Worm (Caenorhabditis elegans) whole organism, young adult: ENCODE data around the gene pdcd-2.
A peak's percentile ranks its signal among the peaks of the same experiment; 100 is the strongest.

Experiments used
- B0035.1 ChIP-seq: sonication (generic microtip); optimal IDR thresholded peaks from 2 replicates; lab custom pipeline; 2016; ENCODE audit warnings: missing genetic modification characterization, mild to moderate bottlenecking, missing compliant biosample characterization, missing genotype, missing genetic modification reagents
- B0261.1 ChIP-seq: sonication (generic microtip); optimal IDR thresholded peaks from 2 replicates; lab custom pipeline; 2016; ENCODE audit warnings: mild to moderate bottlenecking, missing genetic modification characterization, moderate library complexity, missing compliant biosample characterization
- C17E4.6 ChIP-seq: fragments of 200-800 bp; sonication (Bioruptor generic); IDR thresholded peaks from 2 replicates; pipeline ENCODE4 v1.3.6; 2022; ENCODE audit warnings: missing genetic modification reagents, missing genetic modification characterization, missing compliant biosample characterization
- F33H1.4 ChIP-seq: fragments of 200-800 bp; sonication (Bioruptor generic); IDR thresholded peaks from 2 replicates; pipeline ENCODE4 v1.3.6; 2022; ENCODE audit warnings: missing genetic modification reagents, missing genetic modification characterization, missing compliant biosample characterization
- F49E8.2 ChIP-seq: sonication (generic microtip); optimal IDR thresholded peaks from 3 replicates; lab custom pipeline; 2017; ENCODE audit warnings: missing genetic modification characterization, mild to moderate bottlenecking, missing compliant biosample characterization, antibody characterized with exemption, moderate library complexity; ENCODE audit not compliant: insufficient read depth
- F52B5.7 ChIP-seq: sonication (generic microtip); optimal IDR thresholded peaks from 2 replicates; lab custom pipeline; 2016; ENCODE audit warnings: mild to moderate bottlenecking, missing genetic modification characterization, missing compliant biosample characterization
- F55B11.4 ChIP-seq: sonication (generic microtip); optimal IDR thresholded peaks from 2 replicates; lab custom pipeline; 2016; ENCODE audit warnings: missing compliant biosample characterization, missing genetic modification characterization, borderline replicate concordance; ENCODE audit not compliant: insufficient read depth
- K11D2.4 ChIP-seq: fragments of 200-800 bp; sonication (Bioruptor generic); IDR thresholded peaks from 2 replicates; pipeline ENCODE4 v1.3.6; 2022; ENCODE audit warnings: missing genetic modification reagents, missing genetic modification characterization, missing compliant biosample characterization
- Y53F4B.3 ChIP-seq: fragments of 200-800 bp; sonication (Bioruptor generic); IDR thresholded peaks from 2 replicates; pipeline ENCODE4 v1.3.6; 2022; ENCODE audit warnings: missing genetic modification reagents, missing genetic modification characterization, missing compliant biosample characterization
- Y95B8A.8 ChIP-seq: fragments of 200-800 bp; sonication (Bioruptor generic); IDR thresholded peaks from 2 replicates; pipeline ENCODE4 v1.3.6; 2022; ENCODE audit warnings: missing genetic modification reagents, missing genetic modification characterization, missing compliant biosample characterization
- ZK185.1 ChIP-seq: sonication (generic microtip); optimal IDR thresholded peaks from 2 replicates; lab custom pipeline; 2016; ENCODE audit warnings: mild to moderate bottlenecking, missing genetic modification characterization, missing compliant biosample characterization; ENCODE audit not compliant: poor library complexity, severe bottlenecking
- aptf-2 ChIP-seq: fragments of 200-800 bp; sonication (Bioruptor generic); conservative IDR thresholded peaks from 2 replicates; pipeline ENCODE4 v1.3.6; 2022; ENCODE audit warnings: missing genetic modification reagents, missing genetic modification characterization, missing compliant biosample characterization
- aptf-3 ChIP-seq: fragments of 200-800 bp; sonication (Bioruptor generic); IDR thresholded peaks from 2 replicates; pipeline ENCODE4 v1.3.6; 2022; ENCODE audit warnings: missing genetic modification characterization, missing compliant biosample characterization
- athp-1 ChIP-seq: sonication (generic microtip); optimal IDR thresholded peaks from 2 replicates; lab custom pipeline; 2017; ENCODE audit warnings: mild to moderate bottlenecking, missing genetic modification characterization, missing compliant biosample characterization
- bed-2 ChIP-seq: fragments of 200-800 bp; sonication (Bioruptor generic); IDR thresholded peaks from 2 replicates; pipeline ENCODE4 v1.3.6; 2022; ENCODE audit warnings: missing genetic modification reagents, missing genetic modification characterization, missing compliant biosample characterization
- ceh-100 ChIP-seq: fragments of 200-800 bp; sonication (Bioruptor generic); IDR thresholded peaks from 2 replicates; pipeline ENCODE4 v1.3.6; 2022; ENCODE audit warnings: missing genetic modification reagents, missing genetic modification characterization, missing compliant biosample characterization
- ceh-27 ChIP-seq: fragments of 200-800 bp; sonication (Bioruptor generic); optimal IDR thresholded peaks from 2 replicates; lab custom pipeline; 2018; ENCODE audit warnings: mild to moderate bottlenecking, missing genetic modification characterization, moderate library complexity, missing compliant biosample characterization
- ceh-40 ChIP-seq: fragments of 200-800 bp; sonication (Bioruptor generic); IDR thresholded peaks from 2 replicates; pipeline ENCODE4 v1.3.6; 2022; ENCODE audit warnings: missing genetic modification characterization, missing compliant biosample characterization
- ceh-58 ChIP-seq: fragments of 200-800 bp; sonication (Bioruptor generic); IDR thresholded peaks from 2 replicates; pipeline ENCODE4 v1.3.6; 2022; ENCODE audit warnings: missing genetic modification characterization, missing compliant biosample characterization
- ceh-79 ChIP-seq: sonication (generic microtip); optimal IDR thresholded peaks from 2 replicates; lab custom pipeline; 2017; ENCODE audit warnings: mild to moderate bottlenecking, missing genetic modification characterization, missing compliant biosample characterization
- ceh-91 ChIP-seq: fragments of 200-800 bp; sonication (Bioruptor generic); IDR thresholded peaks from 2 replicates; pipeline ENCODE4 v1.3.6; 2022; ENCODE audit warnings: missing genetic modification reagents, missing genetic modification characterization, missing compliant biosample characterization
- chd-7 ChIP-seq: sonication (generic microtip); optimal IDR thresholded peaks from 2 replicates; lab custom pipeline; 2016; ENCODE audit warnings: mild to moderate bottlenecking, missing genetic modification characterization, moderate library complexity, missing compliant biosample characterization
- egl-18 ChIP-seq: fragments of 200-800 bp; sonication (Bioruptor generic); IDR thresholded peaks from 2 replicates; pipeline ENCODE4 v1.3.6; 2022; ENCODE audit warnings: missing genetic modification reagents, missing genetic modification characterization, missing compliant biosample characterization
- ekl-4 ChIP-seq: fragments of 200-800 bp; sonication (Bioruptor generic); IDR thresholded peaks from 2 replicates; pipeline ENCODE4 v1.3.6; 2022; ENCODE audit warnings: missing genetic modification reagents, missing genetic modification characterization, missing compliant biosample characterization
- fkh-3 ChIP-seq: sonication (generic microtip); optimal IDR thresholded peaks from 2 replicates; lab custom pipeline; 2016; ENCODE audit warnings: mild to moderate bottlenecking, missing genetic modification characterization, missing compliant biosample characterization
- gei-17 ChIP-seq: fragments of 200-800 bp; sonication (Bioruptor generic); optimal IDR thresholded peaks from 2 replicates; lab custom pipeline; 2018; ENCODE audit warnings: mild to moderate bottlenecking, missing genetic modification characterization, missing compliant biosample characterization
- him-1 ChIP-seq: sonication (generic microtip); optimal IDR thresholded peaks from 2 replicates; lab custom pipeline; 2016; ENCODE audit warnings: missing genotype, missing genetic modification reagents, missing genetic modification characterization, missing compliant biosample characterization
- hmg-1.2 ChIP-seq: fragments of 200-800 bp; sonication (Bioruptor generic); IDR thresholded peaks from 2 replicates; pipeline ENCODE4 v1.3.6; 2022; ENCODE audit warnings: missing genetic modification reagents, missing genetic modification characterization, missing compliant biosample characterization
- hmg-20 ChIP-seq: fragments of 200-800 bp; sonication (Bioruptor generic); IDR thresholded peaks from 2 replicates; pipeline ENCODE4 v1.3.6; 2022; ENCODE audit warnings: missing genetic modification reagents, missing genetic modification characterization, missing compliant biosample characterization
- hrde-1 ChIP-seq: sonication (generic microtip); optimal IDR thresholded peaks from 2 replicates; lab custom pipeline; 2016; ENCODE audit warnings: missing genetic modification characterization, mild to moderate bottlenecking, missing compliant biosample characterization, moderate library complexity, missing genotype, missing genetic modification reagents, borderline replicate concordance
- lin-26 ChIP-seq: fragments of 200-800 bp; sonication (Bioruptor generic); IDR thresholded peaks from 2 replicates; pipeline ENCODE4 v1.3.6; 2022; ENCODE audit warnings: missing genetic modification reagents, missing genetic modification characterization, missing compliant biosample characterization
- lin-35 ChIP-seq, 3 experiments: fragments of 150-350 bp in 2 of 3; sonication (generic microtip) in 1 of 3; optimal IDR thresholded peaks; 2 replicates each; lab custom pipeline; 2014 to 2018; ENCODE audit warnings: missing biosample characterization in 3 of 3, missing genetic modification characterization in 3 of 3, missing genetic modification reagents in 3 of 3
- lin-54 ChIP-seq: fragments of 200-800 bp; sonication (Bioruptor generic); optimal IDR thresholded peaks from 2 replicates; lab custom pipeline; 2018; ENCODE audit warnings: mild to moderate bottlenecking, missing genetic modification characterization, missing compliant biosample characterization
- lir-1 ChIP-seq: fragments of 200-800 bp; sonication (Bioruptor generic); conservative IDR thresholded peaks from 2 replicates; pipeline ENCODE4 v1.3.6; 2022; ENCODE audit warnings: missing genetic modification reagents, missing genetic modification characterization, missing compliant biosample characterization
- madf-6 ChIP-seq: fragments of 200-800 bp; sonication (Bioruptor generic); IDR thresholded peaks from 2 replicates; pipeline ENCODE4 v1.3.6; 2022; ENCODE audit warnings: missing genetic modification reagents, missing genetic modification characterization, missing compliant biosample characterization
- mes-4 ChIP-seq: sonication (generic microtip); optimal IDR thresholded peaks from 2 replicates; lab custom pipeline; 2016; ENCODE audit warnings: missing genotype, missing genetic modification characterization, missing compliant biosample characterization
- mxl-1 ChIP-seq: sonication (generic microtip); optimal IDR thresholded peaks from 2 replicates; lab custom pipeline; 2016; ENCODE audit warnings: missing genetic modification characterization, missing compliant biosample characterization
- nfyb-1 ChIP-seq: fragments of 200-800 bp; sonication (Bioruptor generic); IDR thresholded peaks from 2 replicates; pipeline ENCODE4 v1.3.6; 2022; ENCODE audit warnings: missing genetic modification reagents, missing genetic modification characterization, missing compliant biosample characterization
- nhr-120 ChIP-seq: fragments of 200-800 bp; sonication (Bioruptor generic); IDR thresholded peaks from 2 replicates; pipeline ENCODE4 v1.3.6; 2022; ENCODE audit warnings: missing genetic modification characterization, missing compliant biosample characterization
- nhr-179 ChIP-seq: sonication (generic microtip); optimal IDR thresholded peaks from 2 replicates; lab custom pipeline; 2016; ENCODE audit warnings: mild to moderate bottlenecking, missing genetic modification characterization, missing compliant biosample characterization
- nhr-80 ChIP-seq: sonication (generic microtip); optimal IDR thresholded peaks from 2 replicates; lab custom pipeline; 2016; ENCODE audit warnings: missing genetic modification characterization, missing compliant biosample characterization
- sdz-38 ChIP-seq: sonication (generic microtip); optimal IDR thresholded peaks from 2 replicates; lab custom pipeline; 2016; ENCODE audit warnings: missing genotype, missing genetic modification characterization, missing compliant biosample characterization
- somi-1 ChIP-seq: fragments of 200-800 bp; sonication (Bioruptor generic); optimal IDR thresholded peaks from 2 replicates; lab custom pipeline; 2018; ENCODE audit warnings: mild to moderate bottlenecking, missing genetic modification characterization, missing compliant biosample characterization
- sptf-2 ChIP-seq: fragments of 200-800 bp; sonication (Bioruptor generic); optimal IDR thresholded peaks from 2 replicates; lab custom pipeline; 2018; ENCODE audit warnings: mild to moderate bottlenecking, missing genetic modification characterization, missing compliant biosample characterization
- tbp1 ChIP-seq: fragments of 200-800 bp; sonication (Bioruptor generic); optimal IDR thresholded peaks from 2 replicates; lab custom pipeline; 2018; ENCODE audit warnings: mild to moderate bottlenecking, missing genetic modification characterization, missing compliant biosample characterization
- tbx-9 ChIP-seq: sonication (generic microtip); optimal IDR thresholded peaks from 2 replicates; lab custom pipeline; 2016; ENCODE audit warnings: borderline replicate concordance, missing genetic modification characterization, inconsistent platforms, missing compliant biosample characterization
- xnd-1 ChIP-seq: sonication (generic microtip); optimal IDR thresholded peaks from 2 replicates; lab custom pipeline; 2016; ENCODE audit warnings: missing genotype, missing genetic modification reagents, missing genetic modification characterization, missing compliant biosample characterization
- ztf-18 ChIP-seq: sonication (generic microtip); optimal IDR thresholded peaks from 2 replicates; lab custom pipeline; 2016; ENCODE audit warnings: missing genotype, mild to moderate bottlenecking, missing genetic modification characterization, missing compliant biosample characterization
- ztf-25 ChIP-seq: fragments of 200-800 bp; sonication (Bioruptor generic); IDR thresholded peaks from 2 replicates; pipeline ENCODE4 v1.3.6; 2022; ENCODE audit warnings: missing genetic modification reagents, missing genetic modification characterization, missing compliant biosample characterization
- ztf-6 ChIP-seq: fragments of 200-800 bp; sonication (Bioruptor generic); IDR thresholded peaks from 2 replicates; pipeline ENCODE4 v1.3.6; 2022; ENCODE audit warnings: missing genetic modification reagents, missing genetic modification characterization, missing compliant biosample characterization

The pdcd-2 gene

DNA sequence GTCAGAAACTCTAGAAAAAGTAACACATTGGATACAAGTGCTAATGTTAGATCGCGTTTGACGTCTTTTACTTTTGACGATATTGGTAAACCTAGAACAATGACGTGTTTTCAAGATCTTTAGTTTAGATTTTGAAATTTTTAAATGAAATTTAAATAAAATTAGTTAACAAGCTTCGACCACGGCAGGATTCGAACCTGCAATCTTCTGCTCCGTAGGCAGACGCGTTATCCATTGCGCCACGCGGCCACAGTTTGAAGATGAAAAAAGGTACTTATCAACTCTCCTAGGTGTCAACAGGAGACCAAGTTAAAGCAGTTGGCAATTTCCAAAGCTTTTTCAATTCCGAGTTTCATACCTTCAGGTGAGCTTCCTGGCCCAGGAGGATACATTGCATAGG is 31.5 kb upstream of the pdcd-2 start:
- TF ChIP-seq bed-2 (GFP tag; lab: Robert Waterston, UW) (no peak), Y95B8A.8 (GFP tag; lab: Robert Waterston, UW) (no peak), egl-18 (no peak), Y53F4B.3 (GFP tag; lab: Robert Waterston, UW) (0 out of 2 replicates have a peak, but pooled peaks have one; percentile 12), hrde-1 (no peak), ztf-25 (GFP tag; lab: Robert Waterston, UW) (0 out of 2 replicates have a peak, but pooled peaks have one; percentile 47), hmg-20 (GFP tag; lab: Robert Waterston, UW) (no peak), ztf-6 (no peak), ceh-91 (no peak), madf-6 (peak; percentile 69), fkh-3 (no peak), F49E8.2 (tag; lab: Kevin White, UChicago) (peak; percentile 62), hmg-1.2 (GFP tag; lab: Robert Waterston, UW) (peak; percentile 48; the same call in 1 of the 2 replicates), ceh-58 (GFP tag; lab: Robert Waterston, UW) (no peak), F33H1.4 (GFP tag; lab: Robert Waterston, UW) (peak; percentile 27; the same call in 1 of the 2 replicates), B0261.1 (tag; lab: Kevin White, UChicago) (peak; percentile 71), lin-54 (GFP tag; lab: Kevin White, UChicago) (peak; percentile 41), tbp1 (GFP tag; lab: Kevin White, UChicago) (peak; percentile 93), ceh-100 (GFP tag; lab: Robert Waterston, UW) (no peak), ekl-4 (GFP tag; lab: Robert Waterston, UW) (no peak), gei-17 (GFP tag; lab: Kevin White, UChicago) (no peak), lin-35 (GFP tag; optimal IDR thresholded peaks at IDR 0.05; lab: Kevin White, UChicago) (no peak), sdz-38 (tag; lab: Kevin White, UChicago) (no peak), tbx-9 (tag; lab: Kevin White, UChicago) (no peak), ceh-79 (no peak), ceh-27 (GFP tag; lab: Kevin White, UChicago) (no peak), ceh-40 (no peak), nhr-179 (tag; lab: Kevin White, UChicago) (no peak), aptf-2 (GFP tag; lab: Robert Waterston, UW) (no peak), nfyb-1 (no peak), nhr-80 (peak; percentile 40), ZK185.1 (tag; lab: Kevin White, UChicago) (no peak), somi-1 (GFP tag; lab: Kevin White, UChicago) (no peak), chd-7 (no peak), mxl-1 (tag; lab: Kevin White, UChicago) (no peak), lin-26 (GFP tag; lab: Robert Waterston, UW) (peak; percentile 71; the same call in 1 of the 2 replicates), aptf-3 (GFP tag; lab: Robert Waterston, UW) (no peak), F52B5.7 (no peak), K11D2.4 (GFP tag; lab: Robert Waterston, UW) (no peak), sptf-2 (no peak), C17E4.6 (GFP tag; lab: Robert Waterston, UW) (no peak), ztf-18 (tag; lab: Kevin White, UChicago) (peak; percentile 73), him-1 (tag; lab: Kevin White, UChicago) (peak; percentile 72), xnd-1 (no peak), B0035.1 (no peak), athp-1 (tag; lab: Kevin White, UChicago) (no peak), mes-4 (tag; lab: Kevin White, UChicago) (peak; percentile 57), lir-1 (GFP tag; lab: Robert Waterston, UW) (no peak), nhr-120 (GFP tag; lab: Robert Waterston, UW) (no peak), F55B11.4 (tag; lab: Kevin White, UChicago) (no peak)
